Fruit fly (Drosophila melanogaster) Kc167 (cell line): ENCODE measurements around the gene obst-F.

ENCODE experiments used
- Myc ChIP-seq: fragments of >200 bp; optimal IDR thresholded peaks from 2 replicates; lab custom pipeline; 2017; ENCODE audit warnings: missing external identifiers
- Sin3A ChIP-seq: fragments of >200 bp; optimal IDR thresholded peaks from 2 replicates; lab custom pipeline; 2018; ENCODE audit warnings: missing external identifiers
- h ChIP-seq: fragments of >200 bp; optimal IDR thresholded peaks from 3 replicates; lab custom pipeline; 2018; ENCODE audit warnings: missing external identifiers
- insv ChIP-seq: fragments of >200 bp; optimal IDR thresholded peaks from 3 replicates; lab custom pipeline; 2018; ENCODE audit warnings: missing external identifiers
- psq ChIP-seq: fragments of >200 bp; optimal IDR thresholded peaks from 2 replicates; lab custom pipeline; 2017; ENCODE audit warnings: missing external identifiers
- ttk ChIP-seq: sonication (Bioruptor generic); optimal IDR thresholded peaks from 2 replicates; lab custom pipeline; 2017; ENCODE audit warnings: missing external identifiers

obst-F gene

dm6 chr3L:20222617-20223016 lies 21.2 kb upstream of the obst-F start:
- TF ChIP-seq psq (lab: Kevin White, UChicago) (no peak), ttk (lab: Kevin White, UChicago) (no peak), Myc (lab: Kevin White, UChicago) (no peak), Sin3A (lab: Kevin White, UChicago) (no peak), h (lab: Kevin White, UChicago) (no peak), insv (lab: Kevin White, UChicago) (no peak)

DNA sequence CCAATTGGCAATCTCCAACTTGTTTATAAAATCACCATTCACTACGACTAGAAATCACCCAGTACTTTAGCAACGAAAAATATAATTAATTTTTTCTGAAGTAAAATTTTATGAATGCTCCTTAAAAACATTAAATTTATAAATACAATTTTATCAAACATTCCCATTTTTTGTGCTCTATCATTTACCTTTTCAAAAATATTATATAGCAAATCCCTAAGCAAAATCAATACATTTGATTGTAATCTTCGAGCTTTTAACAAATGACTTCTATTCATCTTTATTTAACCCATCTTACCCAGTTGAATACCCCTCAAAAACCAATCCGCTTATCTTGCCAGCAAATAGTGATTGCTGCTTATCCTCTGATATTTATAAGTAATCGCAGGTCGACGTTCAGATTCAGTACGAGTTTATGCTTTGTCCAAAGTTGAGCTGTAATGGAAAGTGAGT lies 20.0 kb upstream of the obst-F start, which contains the start of gene CG17145:
Gene CG17145 (plus strand): TSS at position 403 of the 453 bp plus-strand sequence.
- TF ChIP-seq Myc (lab: Kevin White, UChicago) = no peak
- TF ChIP-seq ttk (lab: Kevin White, UChicago) = no peak
- no peak for TF ChIP-seq psq (lab: Kevin White, UChicago)
- TF ChIP-seq h (lab: Kevin White, UChicago) = no peak
- TF ChIP-seq insv (lab: Kevin White, UChicago) = no peak

DNA sequence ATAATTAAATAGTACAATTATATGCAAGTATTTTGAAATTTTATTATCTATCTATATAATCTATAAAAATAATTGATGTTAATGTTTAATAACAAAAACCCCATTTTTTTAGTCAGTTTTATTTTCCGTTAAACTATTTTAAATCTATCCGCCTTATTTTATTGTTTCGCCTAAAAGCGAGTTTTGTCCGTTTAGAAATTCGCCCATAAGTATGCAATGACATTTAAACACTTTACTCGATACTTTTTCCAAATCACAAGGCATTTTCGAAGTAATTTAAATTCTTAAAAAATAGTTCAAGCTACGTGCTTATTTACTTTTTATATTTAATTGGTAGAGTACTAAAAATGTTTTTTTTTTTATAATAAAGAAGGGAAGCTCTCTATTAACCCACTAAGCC lies 19.5 kb upstream of the obst-F start:
- TF ChIP-seq Sin3A (lab: Kevin White, UChicago) = no peak
- no peak for TF ChIP-seq ttk (lab: Kevin White, UChicago)
- TF ChIP-seq insv (lab: Kevin White, UChicago) = no peak
- no peak for TF ChIP-seq psq (lab: Kevin White, UChicago)
- no peak for TF ChIP-seq h (lab: Kevin White, UChicago)
- TF ChIP-seq Myc (lab: Kevin White, UChicago) = no peak

dm6 chr3L:20220374-20220773 lies 18.9 kb upstream of the obst-F start, which contains the start of gene CG6933:
CG6933 (minus strand) TSS chr3L:20220420.
- TF ChIP-seq Myc (lab: Kevin White, UChicago) = no peak
- no peak for TF ChIP-seq ttk (lab: Kevin White, UChicago)
- no peak for TF ChIP-seq psq (lab: Kevin White, UChicago)
- TF ChIP-seq insv (lab: Kevin White, UChicago) = no peak
- TF ChIP-seq Sin3A (lab: Kevin White, UChicago) = no peak
- no peak for TF ChIP-seq h (lab: Kevin White, UChicago)

DNA sequence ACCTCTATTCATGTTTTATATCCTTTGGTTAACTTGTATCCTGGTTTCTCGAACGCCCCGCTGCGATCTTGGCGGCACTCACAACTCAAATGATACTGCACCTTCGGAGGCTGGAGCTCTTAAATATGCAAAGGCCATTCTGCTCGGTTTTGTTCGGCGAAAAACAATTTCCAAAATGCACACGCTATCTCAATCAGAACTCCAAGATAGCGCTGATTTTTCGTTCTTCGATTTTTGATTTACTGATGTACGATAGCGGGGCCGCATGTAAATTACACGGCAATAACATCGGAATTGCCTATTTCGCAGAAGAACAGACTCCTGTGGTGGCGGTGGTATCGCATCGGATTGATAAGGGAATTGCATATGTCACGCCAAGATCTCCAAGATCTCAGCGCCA lies 10.6 kb upstream of the obst-F start, which contains the start of gene CG7017:
Gene CG7017 (minus strand): TSS at position 101 of the 400 bp plus-strand sequence.
- no peak for TF ChIP-seq psq (lab: Kevin White, UChicago)
- TF ChIP-seq insv (lab: Kevin White, UChicago) = no peak
- TF ChIP-seq Sin3A (lab: Kevin White, UChicago) = no peak
- TF ChIP-seq h (lab: Kevin White, UChicago) = no peak
- TF ChIP-seq ttk (lab: Kevin White, UChicago) = no peak
- TF ChIP-seq Myc (lab: Kevin White, UChicago) = no peak

dm6 chr3L:20209896-20210295 lies 8.5 kb upstream of the obst-F start:
- TF ChIP-seq psq (lab: Kevin White, UChicago) (no peak), Sin3A (lab: Kevin White, UChicago) (no peak), h (lab: Kevin White, UChicago) (no peak), Myc (lab: Kevin White, UChicago) (no peak), ttk (lab: Kevin White, UChicago) (no peak), insv (lab: Kevin White, UChicago) (no peak)

- TF ChIP-seq Myc (lab: Kevin White, UChicago) = no peak
- no peak for TF ChIP-seq ttk (lab: Kevin White, UChicago)
- TF ChIP-seq h (lab: Kevin White, UChicago) = no peak
- no peak for TF ChIP-seq Sin3A (lab: Kevin White, UChicago)
- no peak for TF ChIP-seq psq (lab: Kevin White, UChicago)
- TF ChIP-seq insv (lab: Kevin White, UChicago) = no peak
These were observed 7.7 kb upstream of the obst-F start for dm6 chr3L:20209092-20209491.

dm6 chr3L:20206950-20207584 lies 5.6 kb upstream of the obst-F start, which contains the start of gene CG6996:
CG6996 (plus strand) TSS chr3L:20207534.
- TF ChIP-seq psq (lab: Kevin White, UChicago) (no peak), Sin3A (lab: Kevin White, UChicago) (no peak), ttk (lab: Kevin White, UChicago) (no peak), insv (lab: Kevin White, UChicago) (no peak), h (lab: Kevin White, UChicago) (no peak), Myc (lab: Kevin White, UChicago) (no peak)

- TF ChIP-seq psq (lab: Kevin White, UChicago) = no peak
- no peak for TF ChIP-seq insv (lab: Kevin White, UChicago)
- no peak for TF ChIP-seq h (lab: Kevin White, UChicago)
- TF ChIP-seq ttk (lab: Kevin White, UChicago) = no peak
These were observed 4.5 kb upstream of the obst-F start, which contains the start of gene CG7290 for dm6 chr3L:20205946-20206345. CG7290 (minus strand) TSS chr3L:20206046.

DNA sequence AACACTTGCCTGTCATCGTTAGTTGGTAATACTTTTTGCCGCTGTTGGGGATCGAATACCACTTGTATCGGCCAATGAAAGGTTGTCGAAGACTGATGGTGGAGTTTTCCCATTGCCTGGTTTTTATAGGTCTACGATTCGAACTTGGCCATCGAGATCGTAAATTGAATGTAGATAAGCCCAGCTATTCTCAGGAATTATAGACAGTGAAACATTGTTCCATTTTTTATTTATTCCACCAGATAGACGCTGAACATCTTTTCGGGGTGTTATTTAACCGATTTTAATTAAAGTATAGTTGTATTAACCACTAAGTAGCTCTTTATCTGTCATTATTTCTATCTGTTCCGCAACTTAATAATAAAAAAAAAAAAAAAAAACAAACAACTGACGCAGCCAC lies 2.1 kb upstream of the obst-F start, which contains the start of gene CG7298:
Gene CG7298 (minus strand): TSS at position 101 of the 400 bp plus-strand sequence.
- TF ChIP-seq Sin3A (lab: Kevin White, UChicago) (no peak), ttk (lab: Kevin White, UChicago) (no peak), insv (lab: Kevin White, UChicago) (no peak), Myc (lab: Kevin White, UChicago) (no peak), h (lab: Kevin White, UChicago) (no peak), psq (lab: Kevin White, UChicago) (no peak)

dm6 chr3L:20199569-20200247 lies 1.7 kb downstream of the obst-F start, which contains the start of gene CG42833:
CG42833 (plus strand) TSS chr3L:20200093.
- no peak for TF ChIP-seq Sin3A (lab: Kevin White, UChicago)
